Worm (Caenorhabditis elegans): ENCODE data around the gene Y39G8B.1.

ce11 chrII:14006210-14006609, 32.6 kb upstream of the Y39G8B.1 start, which contains the start of gene F01D5.6:
- no peak for TF ChIP-seq nhr-237 (tag; optimal IDR thresholded peaks at IDR 0.05)
- TF ChIP-seq unc-62 (GFP tag; optimal IDR thresholded peaks at IDR 0.05 in 1 of 2): no peak
- TF ChIP-seq unc-62 (tag; optimal IDR thresholded peaks at IDR 0.05): no peak
- no peak for TF ChIP-seq nhr-28 (tag; optimal IDR thresholded peaks at IDR 0.05)
- TF ChIP-seq lim-7 (GFP tag; IDR thresholded peaks at IDR 0.05): no peak
- TF ChIP-seq fos-1 (tag; optimal IDR thresholded peaks at IDR 0.05): no peak
- no peak for TF ChIP-seq aly-2 (tag; optimal IDR thresholded peaks at IDR 0.05)
- TF ChIP-seq snpc-4 (tag; optimal IDR thresholded peaks at IDR 0.05): no peak
- TF ChIP-seq egl-43 (GFP tag; IDR thresholded peaks at IDR 0.05): no peak
- TF ChIP-seq nhr-102 (tag; optimal IDR thresholded peaks at IDR 0.05): no peak
- no peak for TF ChIP-seq nhr-25 (tag; optimal IDR thresholded peaks at IDR 0.05; ENCODE audit: borderline replicate concordance, insufficient read depth)
- no peak for TF ChIP-seq lin-13 (GFP tag; optimal IDR thresholded peaks at IDR 0.05)

Data from whole organism, L4 larva.